Fruit fly (Drosophila melanogaster) whole organism, larva: Measurements from ENCODE around the gene ValRS-m.

Source experiments
- noc ChIP-seq: fragments of 200-800 bp; sonication (Bioruptor generic); optimal IDR thresholded peaks from 3 replicates; lab custom pipeline; 2019; ENCODE audit warnings: missing biosample characterization, mild to moderate bottlenecking, missing genetic modification characterization, moderate library complexity

The ValRS-m gene

DNA sequence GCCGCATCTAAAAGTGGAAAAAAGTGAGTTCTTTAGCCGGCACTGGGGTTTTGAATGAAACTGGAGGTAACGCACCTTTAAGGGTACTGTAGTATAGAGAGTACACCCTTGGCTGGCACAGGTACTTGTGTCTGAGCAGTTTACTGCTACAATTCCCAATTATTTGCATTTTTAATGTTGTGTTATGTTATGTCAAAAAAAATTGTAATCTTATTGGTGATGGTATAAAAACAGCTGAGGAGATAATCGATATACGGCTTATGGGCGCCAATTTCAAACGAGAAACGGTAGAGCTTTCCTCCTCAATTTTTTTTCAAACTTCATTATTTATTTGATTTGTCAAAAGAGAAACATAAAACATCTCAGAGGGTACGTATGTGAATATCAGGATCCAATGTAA, at the start of gene ValRS-m:
TSS of gene ValRS-m (minus strand) at position 312 of the 400 bp plus-strand sequence.
- no peak for TF ChIP-seq noc (tag; lab: Kevin White, UChicago)

DNA sequence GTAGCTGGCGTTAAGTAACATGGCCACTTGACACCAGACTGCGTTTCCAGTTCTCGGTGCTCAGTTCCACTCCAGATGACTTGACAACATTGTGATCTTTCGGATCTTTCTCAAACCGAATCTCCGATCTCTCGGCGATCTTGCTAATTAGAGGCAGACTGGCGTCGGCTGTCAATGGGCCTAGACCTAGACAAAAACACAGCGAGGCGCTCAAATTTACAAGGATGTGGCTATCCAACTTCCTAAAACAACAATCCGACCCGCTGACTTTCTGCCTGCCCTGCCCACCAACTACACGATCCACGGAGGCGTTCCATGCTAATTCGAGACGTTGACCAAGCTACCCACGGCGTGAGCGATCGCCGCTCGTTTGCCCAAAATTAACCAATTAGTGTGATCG, 49.2 kb upstream of the ValRS-m start:
- TF ChIP-seq noc (tag; lab: Kevin White, UChicago), result no peak

DNA sequence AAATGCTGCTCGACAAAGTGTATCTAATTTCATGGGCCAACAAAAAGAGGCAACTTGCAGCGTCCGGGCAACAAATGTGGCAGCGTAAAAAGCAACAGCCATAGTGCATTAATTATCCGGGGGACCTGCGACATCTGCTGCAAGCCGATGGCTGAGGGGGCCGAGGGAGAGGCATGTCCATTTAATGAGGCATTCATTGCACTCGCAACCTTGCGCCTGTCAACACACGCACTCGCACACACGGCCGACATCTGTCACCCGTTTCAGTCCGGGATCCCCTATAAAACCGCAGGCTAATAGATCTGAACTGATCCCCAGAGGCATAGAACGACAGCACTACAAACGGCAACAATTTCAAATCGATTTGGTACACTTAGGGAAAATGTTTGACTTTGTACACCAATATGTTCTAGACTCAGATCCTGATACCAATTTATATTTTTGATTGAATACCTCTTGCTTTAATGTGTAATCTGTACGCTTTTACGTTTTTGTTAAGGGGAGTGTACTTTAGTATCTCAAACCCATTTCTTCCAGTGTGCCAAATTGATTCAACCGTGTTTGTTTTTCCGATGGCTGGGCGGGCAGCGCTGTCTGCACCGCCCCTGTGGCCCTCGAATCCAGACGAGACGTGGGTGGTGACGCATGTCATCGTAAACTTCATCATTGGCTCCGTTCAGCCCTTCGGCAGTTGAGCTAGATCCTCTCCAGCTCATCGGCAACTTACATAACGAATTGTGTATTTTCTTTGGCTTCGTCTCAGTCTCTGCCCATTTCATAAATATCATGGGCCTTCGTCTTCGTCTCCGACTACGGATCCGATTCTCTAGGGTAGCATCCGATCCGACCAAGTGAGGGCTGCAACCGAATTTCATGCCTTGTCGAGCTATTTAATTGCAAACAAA, 47.2 kb upstream of the ValRS-m start:
- no peak for TF ChIP-seq noc (tag; lab: Kevin White, UChicago)

DNA sequence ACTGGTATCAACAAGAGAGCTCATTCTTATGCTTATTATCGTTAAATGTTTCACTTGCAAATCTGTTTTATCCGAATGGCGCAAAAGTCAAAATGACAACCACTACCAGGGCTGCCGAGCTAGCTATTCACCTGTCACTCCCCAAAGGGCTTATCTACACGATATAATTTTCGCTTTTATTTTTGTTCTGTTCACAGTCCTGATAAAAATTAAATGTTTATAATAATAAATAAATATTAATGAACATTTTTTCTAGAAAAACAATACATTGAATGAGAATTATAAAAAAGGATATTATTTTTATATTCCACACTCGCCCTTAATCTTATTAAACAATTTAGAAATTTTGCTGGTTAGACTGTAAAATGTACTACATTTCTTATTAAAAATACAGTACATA, 45.2 kb upstream of the ValRS-m start, which contains the start of gene CG5194:
TSS of gene CG5194 (minus strand) at position 101 of the 400 bp plus-strand sequence.
- no peak for TF ChIP-seq noc (tag; lab: Kevin White, UChicago)

DNA sequence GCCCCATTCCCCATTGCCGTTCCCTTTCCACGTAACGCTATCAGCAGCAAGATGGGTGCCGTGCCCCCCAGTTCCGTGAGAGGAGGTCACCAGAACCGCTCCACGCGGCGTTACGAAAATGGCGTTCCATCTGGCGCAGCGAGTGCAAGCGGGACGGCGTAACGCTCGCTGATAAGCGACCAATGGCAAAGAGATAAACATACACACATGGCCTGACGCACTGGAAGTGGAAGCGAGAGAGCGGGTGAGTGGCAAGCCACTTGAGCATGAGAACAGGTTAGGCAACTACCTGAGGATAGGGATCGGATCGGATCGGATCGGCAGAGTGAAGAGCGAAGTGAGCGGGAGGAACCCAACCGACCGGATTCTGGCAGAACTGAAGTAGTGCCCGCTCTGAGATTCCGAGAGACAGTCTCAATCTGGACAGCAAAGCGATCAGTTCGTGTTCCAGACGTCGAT, 40.2 kb upstream of the ValRS-m start, which contains the start of gene Doc3:
TSS of gene Doc3 (plus strand) at position 409 of the 459 bp plus-strand sequence.
- TF ChIP-seq noc (tag; lab: Kevin White, UChicago), result no peak

DNA sequence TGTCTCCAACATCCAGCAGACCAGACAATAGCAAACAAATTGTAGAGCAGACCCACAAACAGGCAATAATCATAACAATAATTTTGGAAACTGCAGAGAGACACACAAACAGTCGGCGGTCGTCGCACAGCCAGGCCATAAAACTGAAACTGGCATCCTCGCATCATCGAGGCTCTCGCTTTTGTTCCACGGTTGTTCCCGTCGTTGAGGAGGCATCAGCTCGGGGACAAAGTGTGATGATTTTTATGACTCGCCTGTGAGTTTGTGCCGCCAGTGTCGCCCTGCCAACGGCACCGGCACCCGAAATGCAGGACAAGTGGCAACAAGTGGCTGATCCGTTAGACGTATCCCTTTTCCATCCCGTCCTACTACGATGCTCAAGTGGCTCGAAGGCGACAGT, 38.8 kb upstream of the ValRS-m start:
- TF ChIP-seq noc (tag; lab: Kevin White, UChicago), result no peak

DNA sequence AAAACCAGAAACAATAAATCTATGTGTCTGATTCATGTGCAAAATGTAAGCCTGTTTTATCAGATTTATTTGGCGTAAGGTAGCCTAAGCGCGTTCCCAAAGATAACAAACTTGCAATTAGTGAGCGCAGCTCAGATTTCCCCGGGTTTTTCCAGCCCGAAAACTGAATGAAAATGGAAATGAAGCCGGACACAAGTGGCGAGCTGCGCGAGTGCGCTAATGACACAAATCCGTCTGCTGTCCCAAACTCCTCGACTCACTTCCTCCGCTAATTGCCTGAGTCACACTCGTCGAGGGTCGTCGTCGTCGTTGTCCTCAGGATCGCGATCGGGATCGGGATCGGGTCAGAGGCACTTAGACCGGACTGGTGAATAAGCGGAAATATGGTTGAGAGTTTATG, 38.0 kb upstream of the ValRS-m start:
- TF ChIP-seq noc (tag; lab: Kevin White, UChicago), result no peak

DNA sequence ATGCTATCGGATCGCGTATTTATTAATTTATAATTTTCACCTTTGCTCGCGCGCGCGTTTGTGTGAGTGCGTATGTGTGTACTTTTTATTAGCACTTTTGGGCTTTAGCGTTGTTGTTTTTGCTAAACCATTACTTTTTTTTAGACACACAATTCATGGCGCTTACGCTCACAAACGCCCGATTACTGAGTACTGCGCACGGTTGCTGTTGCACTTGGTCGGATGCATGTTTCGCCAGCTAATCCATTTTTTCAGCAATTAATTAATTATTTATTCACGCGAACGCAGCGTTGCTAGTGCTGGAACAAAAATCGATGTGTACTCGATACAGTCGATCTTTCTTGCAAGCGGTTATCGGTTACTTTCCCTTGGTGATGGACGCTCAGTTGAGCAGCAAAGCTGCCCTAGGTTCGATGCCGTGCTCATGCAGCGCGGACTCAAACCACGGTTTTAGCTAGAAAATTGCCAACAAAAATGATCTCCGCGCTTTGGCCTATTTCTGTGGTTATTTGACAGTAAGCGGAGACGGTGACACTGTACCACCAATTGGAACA, 33.2 kb upstream of the ValRS-m start, which contains the start of the genes smg and CG5087:
TSS of gene smg (minus strand) at position 304 of the 554 bp plus-strand sequence.
TSS of gene CG5087 (plus strand) at position 499 of the 554 bp plus-strand sequence.
- TF ChIP-seq noc (tag; lab: Kevin White, UChicago), result peak; percentile 31

DNA sequence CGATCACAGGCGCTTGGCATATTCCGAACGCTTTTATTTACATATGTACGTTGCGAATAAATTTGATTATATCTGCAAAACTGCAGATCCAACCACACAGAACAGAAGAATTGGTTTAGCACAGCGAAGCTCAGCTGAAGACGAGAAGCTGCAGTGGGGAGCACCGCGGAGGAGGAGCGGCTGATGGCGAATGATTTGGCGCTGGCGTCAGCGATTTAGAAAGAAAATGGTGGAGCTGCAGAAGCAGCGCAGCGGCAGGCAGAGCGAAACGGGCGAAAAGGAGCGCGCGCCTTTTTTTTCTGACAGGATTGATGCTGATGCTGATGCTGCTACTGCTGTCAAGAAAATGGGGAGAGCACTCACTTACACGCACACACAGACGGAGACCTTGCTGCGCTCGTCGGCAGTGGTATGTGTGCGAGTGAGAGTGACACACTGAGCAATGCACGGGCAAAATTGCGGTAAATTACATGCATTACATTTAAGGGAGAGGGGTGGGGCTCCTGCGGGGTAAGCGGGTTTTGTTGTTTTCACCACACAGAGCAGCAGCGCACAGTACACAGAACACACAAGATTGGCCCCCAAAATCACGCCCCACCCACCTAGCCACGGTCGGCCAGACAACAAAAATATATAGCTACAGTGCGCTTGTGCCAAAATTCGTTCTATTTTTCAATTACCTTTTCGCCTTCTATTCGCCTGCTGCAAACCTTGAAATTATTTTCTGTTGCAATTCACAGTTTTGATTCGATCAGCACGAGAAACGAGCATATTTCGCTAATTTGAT, 32.5 kb upstream of the ValRS-m start:
- no peak for TF ChIP-seq noc (tag; lab: Kevin White, UChicago)

DNA sequence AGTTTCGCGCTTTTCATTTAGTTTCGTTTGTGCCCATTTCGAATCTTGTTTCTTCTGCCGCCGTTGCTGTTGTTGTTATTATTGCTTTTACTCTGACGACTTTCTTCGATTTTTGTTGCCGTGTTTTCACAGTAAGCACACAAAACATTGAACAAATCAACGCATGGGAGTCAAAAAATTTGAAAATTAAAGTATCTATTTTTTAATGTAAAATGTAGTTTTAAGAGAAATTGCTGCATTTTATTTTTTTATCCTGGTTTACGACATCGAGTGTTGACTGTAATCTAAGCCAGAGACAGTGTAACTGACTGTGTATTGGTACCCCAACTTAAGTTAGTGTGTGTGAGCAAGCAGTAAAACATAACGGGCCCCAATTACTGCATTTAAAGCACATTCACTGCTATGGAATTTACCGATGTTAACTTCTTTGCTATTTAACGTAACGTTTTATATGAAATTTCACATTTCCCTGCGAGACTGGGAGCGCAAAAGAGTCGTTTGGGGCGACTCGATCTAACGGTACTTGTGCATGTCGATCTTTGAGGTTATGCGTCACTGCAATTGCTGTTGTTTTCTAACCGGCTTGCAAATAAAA, 31.7 kb upstream of the ValRS-m start:
- TF ChIP-seq noc (tag; lab: Kevin White, UChicago), result peak; percentile 83

DNA sequence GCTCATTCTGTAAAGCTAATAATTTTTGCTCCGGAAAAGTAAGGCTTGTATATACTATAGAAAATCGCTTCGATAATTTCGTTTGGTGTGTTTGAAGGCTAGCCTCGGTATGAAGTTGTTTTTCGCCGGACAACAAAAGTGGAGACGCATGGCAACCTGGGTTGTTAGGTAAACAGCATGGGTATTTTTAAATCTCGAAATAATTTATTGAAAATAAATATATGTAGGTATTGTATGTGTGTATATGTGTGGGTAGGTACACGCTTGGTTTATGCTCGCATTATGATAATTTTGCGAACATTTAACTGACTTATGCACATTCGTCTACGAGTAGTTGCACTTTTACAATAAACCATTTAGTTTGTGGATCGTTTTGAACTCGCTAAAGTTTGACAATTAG, 25.6 kb upstream of the ValRS-m start, which contains the start of gene CG5280:
TSS of gene CG5280 (minus strand) at position 101 of the 400 bp plus-strand sequence.
- no peak for TF ChIP-seq noc (tag; lab: Kevin White, UChicago)

DNA sequence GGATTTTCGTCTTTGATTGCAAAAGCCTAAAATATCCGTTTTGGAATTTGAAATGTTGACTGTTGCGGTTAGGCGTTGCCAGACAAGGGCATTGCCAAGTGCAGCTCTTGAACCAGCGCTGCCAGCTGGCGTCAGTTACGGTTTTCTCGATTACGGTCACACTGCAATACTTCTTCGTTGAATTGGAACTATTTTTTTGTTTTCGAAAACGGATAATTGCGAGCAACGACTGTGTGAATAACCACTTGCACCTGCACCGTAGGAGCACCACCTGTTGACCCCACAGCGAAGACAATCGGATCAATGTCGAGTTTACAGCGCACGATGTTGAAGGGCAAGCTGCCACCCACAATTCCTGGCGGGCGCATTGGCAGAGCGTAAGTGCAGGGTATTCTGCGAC, 22.0 kb upstream of the ValRS-m start, which contains the start of gene CG5068:
TSS of gene CG5068 (plus strand) at position 129 of the 400 bp plus-strand sequence.
- no peak for TF ChIP-seq noc (tag; lab: Kevin White, UChicago)

DNA sequence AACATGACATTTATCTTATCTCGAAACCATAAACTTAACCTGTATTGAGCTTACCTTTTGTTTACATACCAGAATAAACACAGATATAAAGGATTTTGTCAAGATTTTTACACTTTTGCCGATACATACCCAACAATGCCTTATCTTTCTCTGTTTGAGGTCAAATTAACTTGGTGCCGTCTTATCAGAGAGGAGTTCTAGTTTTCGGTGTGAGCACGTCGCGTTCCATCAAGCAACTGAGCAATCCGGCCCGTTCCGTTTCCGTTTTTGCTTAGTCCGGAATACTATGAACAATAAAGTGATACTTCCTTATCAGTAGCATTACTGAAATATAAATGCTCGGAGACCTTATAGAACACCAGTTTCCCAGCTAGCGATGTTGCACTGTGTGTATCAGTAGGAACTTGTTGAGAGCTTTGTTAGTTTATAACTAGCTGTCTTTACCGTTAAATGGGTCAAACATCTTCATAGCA, 21.3 kb upstream of the ValRS-m start, which contains the start of gene Galk:
TSS of gene Galk (minus strand) at position 244 of the 473 bp plus-strand sequence.
- TF ChIP-seq noc (tag; lab: Kevin White, UChicago), result peak; percentile 79

DNA sequence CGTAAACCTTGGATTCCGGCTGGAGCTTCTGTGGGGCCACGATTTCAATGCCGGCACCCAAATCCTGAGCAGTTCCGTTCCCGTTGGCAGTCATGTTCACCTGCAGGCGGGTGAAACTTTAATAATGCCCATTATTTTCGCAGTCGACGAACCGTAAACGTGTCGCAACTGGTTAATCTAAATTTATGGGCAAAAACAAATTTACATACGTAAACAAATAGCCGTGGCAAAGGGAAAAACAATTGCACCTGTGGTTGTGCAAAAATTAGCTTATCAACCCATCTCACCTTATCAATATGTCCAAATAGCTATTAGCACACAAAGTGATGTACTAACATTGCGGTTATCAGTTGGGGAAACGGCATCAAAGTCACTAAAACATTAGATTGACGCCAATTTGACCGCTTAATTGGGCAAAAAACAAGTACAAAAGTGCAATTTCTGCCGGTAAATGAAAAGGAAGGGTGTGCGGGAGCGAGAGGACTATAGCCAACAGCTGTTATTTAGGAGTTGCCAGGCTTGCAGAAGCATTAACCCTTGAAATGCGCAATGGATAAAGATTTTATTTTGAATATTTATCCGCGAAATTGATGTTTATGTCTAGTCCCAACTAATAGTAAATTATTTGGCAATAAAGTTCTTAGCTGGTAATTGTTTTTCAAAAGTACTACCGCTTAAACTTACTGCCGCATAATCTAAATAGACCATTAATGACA, 20.7 kb upstream of the ValRS-m start:
- no peak for TF ChIP-seq noc (tag; lab: Kevin White, UChicago)
